Fruit fly (Drosophila melanogaster) whole organism, embryonic: ENCODE measurements around the gene sima.

Experiments used
- Adf1 ChIP-seq: fragments of 200-800 bp; sonication (Bioruptor generic); IDR thresholded peaks from 2 replicates; pipeline ENCODE4 v1.3.6; 2022; ENCODE audit warnings: missing biosample characterization, missing genetic modification characterization
- Bteb2 ChIP-seq: fragments of 200-800 bp; sonication (Bioruptor generic); optimal IDR thresholded peaks from 2 replicates; lab custom pipeline; 2016; ENCODE audit warnings: missing biosample characterization, missing genetic modification characterization
- CG11085 ChIP-seq: fragments of 200-800 bp; sonication (Bioruptor generic); IDR thresholded peaks from 2 replicates; pipeline ENCODE4 v1.3.6; 2022; ENCODE audit warnings: missing biosample characterization, missing genetic modification characterization
- CG11247 ChIP-seq: fragments of 200-800 bp; sonication (Bioruptor generic); IDR thresholded peaks from 2 replicates; pipeline ENCODE4 v1.3.6; 2022; ENCODE audit warnings: missing biosample characterization, missing genetic modification characterization
- CG11723 ChIP-seq: fragments of 200-800 bp; sonication (Bioruptor generic); optimal IDR thresholded peaks from 2 replicates; lab custom pipeline; 2017; ENCODE audit warnings: missing biosample characterization, mild to moderate bottlenecking, missing genetic modification characterization
- CG1233 ChIP-seq: fragments of 200-800 bp; sonication (Bioruptor generic); optimal IDR thresholded peaks from 4 replicates; lab custom pipeline; 2018; ENCODE audit warnings: missing biosample characterization, mild to moderate bottlenecking, missing genetic modification characterization
- CG14965 ChIP-seq: fragments of 200-800 bp; sonication (Bioruptor generic); optimal IDR thresholded peaks from 2 replicates; lab custom pipeline; 2016; ENCODE audit warnings: missing biosample characterization, missing genetic modification characterization, borderline replicate concordance
- CG15696 ChIP-seq: fragments of 200-800 bp; sonication (Bioruptor generic); optimal IDR thresholded peaks from 2 replicates; lab custom pipeline; 2019; ENCODE audit warnings: missing biosample characterization, mild to moderate bottlenecking, missing genetic modification characterization, moderate library complexity
- CG17568 ChIP-seq: fragments of 200-800 bp; sonication (Bioruptor generic); optimal IDR thresholded peaks from 2 replicates; lab custom pipeline; 2018; ENCODE audit warnings: missing biosample characterization, mild to moderate bottlenecking, missing genetic modification characterization, moderate library complexity
- CG17612 ChIP-seq: fragments of 200-800 bp; sonication (Bioruptor generic); IDR thresholded peaks from 2 replicates; pipeline ENCODE4 v1.3.6; 2022; ENCODE audit warnings: missing biosample characterization, missing genetic modification characterization
- CG18476 ChIP-seq: fragments of 200-800 bp; sonication (Bioruptor generic); optimal IDR thresholded peaks from 2 replicates; lab custom pipeline; 2016; ENCODE audit warnings: missing biosample characterization, mild to moderate bottlenecking, missing genetic modification characterization
- CG18599 ChIP-seq: fragments of 200-800 bp; sonication (Bioruptor generic); optimal IDR thresholded peaks from 3 replicates; lab custom pipeline; 2017; ENCODE audit warnings: missing biosample characterization, missing genetic modification characterization, mild to moderate bottlenecking, moderate library complexity, missing genetic modification reagents
- CG2202 ChIP-seq: fragments of 200-800 bp; sonication (Bioruptor generic); optimal IDR thresholded peaks from 2 replicates; lab custom pipeline; 2018; ENCODE audit warnings: missing biosample characterization, mild to moderate bottlenecking, missing genetic modification characterization
- CG2875 ChIP-seq: fragments of 200-800 bp; sonication (Bioruptor generic); optimal IDR thresholded peaks from 2 replicates; lab custom pipeline; 2017; ENCODE audit warnings: missing biosample characterization, mild to moderate bottlenecking, missing genetic modification characterization, missing genetic modification reagents
- CG2889 ChIP-seq: fragments of 200-800 bp; sonication (Bioruptor generic); IDR thresholded peaks from 3 replicates; pipeline ENCODE4 v1.3.6; 2022; ENCODE audit warnings: missing biosample characterization, missing genetic modification characterization
- CG3163 ChIP-seq: fragments of 200-800 bp; sonication (Bioruptor generic); optimal IDR thresholded peaks from 3 replicates; lab custom pipeline; 2016; ENCODE audit warnings: missing biosample characterization, missing genetic modification characterization
- CG3281 ChIP-seq: fragments of 200-800 bp; sonication (Bioruptor generic); optimal IDR thresholded peaks from 3 replicates; lab custom pipeline; 2017; ENCODE audit warnings: missing biosample characterization, mild to moderate bottlenecking, missing genetic modification characterization
- CG4328 ChIP-seq: fragments of 200-800 bp; sonication (Bioruptor generic); optimal IDR thresholded peaks from 3 replicates; lab custom pipeline; 2017; ENCODE audit warnings: missing biosample characterization, missing genetic modification reagents, missing genetic modification characterization
- CG6854 ChIP-seq: fragments of 200-800 bp; sonication (Bioruptor generic); optimal IDR thresholded peaks from 3 replicates; lab custom pipeline; 2017; ENCODE audit warnings: missing biosample characterization, mild to moderate bottlenecking, missing genetic modification characterization
- CG7357 ChIP-seq: fragments of 200-800 bp; sonication (Bioruptor generic); IDR thresholded peaks from 3 replicates; pipeline ENCODE4 v1.3.6; 2022; ENCODE audit warnings: missing biosample characterization, missing genetic modification characterization
- CG9932 ChIP-seq: fragments of 200-800 bp; sonication (Bioruptor generic); IDR thresholded peaks from 2 replicates; pipeline ENCODE4 v1.3.6; 2022; ENCODE audit warnings: missing biosample characterization, missing genetic modification characterization
- Dbx ChIP-seq: fragments of 200-800 bp; sonication (Bioruptor generic); IDR thresholded peaks from 3 replicates; pipeline ENCODE4 v1.3.6; 2022; ENCODE audit warnings: missing biosample characterization, missing genetic modification characterization
- HLH4C ChIP-seq: fragments of 200-800 bp; sonication (Bioruptor generic); IDR thresholded peaks from 3 replicates; pipeline ENCODE4 v1.3.6; 2022; ENCODE audit warnings: missing biosample characterization, missing genetic modification characterization; ENCODE audit not compliant: partially characterized antibody
- Hmx ChIP-seq: fragments of 200-800 bp; sonication (Bioruptor generic); optimal IDR thresholded peaks from 2 replicates; lab custom pipeline; 2016; ENCODE audit warnings: missing biosample characterization, missing genetic modification characterization
- Lim3 ChIP-seq: fragments of 200-800 bp; sonication (Bioruptor generic); IDR thresholded peaks from 2 replicates; pipeline ENCODE4 v1.3.6; 2022; ENCODE audit warnings: missing biosample characterization, missing genetic modification characterization
- Mes4 ChIP-seq: fragments of 200-800 bp; sonication (Bioruptor generic); optimal IDR thresholded peaks from 2 replicates; lab custom pipeline; 2016; ENCODE audit warnings: missing biosample characterization, missing genetic modification characterization
- NFAT ChIP-seq: fragments of 200-800 bp; sonication (Bioruptor generic); IDR thresholded peaks from 2 replicates; pipeline ENCODE4 v1.3.6; 2022; ENCODE audit warnings: missing biosample characterization, missing genetic modification characterization
- Nf-YA ChIP-seq: fragments of 200-800 bp; sonication (Bioruptor generic); IDR thresholded peaks from 2 replicates; pipeline ENCODE4 v1.3.6; 2022; ENCODE audit warnings: missing biosample characterization, missing genetic modification characterization
- Ptx1 ChIP-seq: fragments of 200-800 bp; sonication (Bioruptor generic); IDR thresholded peaks from 2 replicates; pipeline ENCODE4 v1.3.6; 2022; ENCODE audit warnings: missing biosample characterization, missing genetic modification characterization
- Rfx ChIP-seq: fragments of 200-800 bp; sonication (Bioruptor generic); IDR thresholded peaks from 2 replicates; pipeline ENCODE4 v1.3.6; 2022; ENCODE audit warnings: missing biosample characterization, missing genetic modification characterization
- Usf ChIP-seq: fragments of 200-800 bp; sonication (Bioruptor generic); optimal IDR thresholded peaks from 2 replicates; lab custom pipeline; 2017; ENCODE audit warnings: missing genotype, missing biosample characterization, missing genetic modification characterization
- amos ChIP-seq: fragments of 200-800 bp; sonication (Bioruptor generic); IDR thresholded peaks from 2 replicates; pipeline ENCODE4 v1.3.6; 2022; ENCODE audit warnings: missing biosample characterization, missing genetic modification characterization; ENCODE audit not compliant: partially characterized antibody
- aop ChIP-seq: fragments of 200-800 bp; sonication (Bioruptor generic); IDR thresholded peaks from 2 replicates; pipeline ENCODE4 v1.3.6; 2022; ENCODE audit warnings: missing biosample characterization, missing genetic modification characterization
- ase ChIP-seq: fragments of 200-800 bp; sonication (Bioruptor generic); IDR thresholded peaks from 3 replicates; pipeline ENCODE4 v1.3.6; 2022; ENCODE audit warnings: missing biosample characterization, missing genetic modification characterization
- ato ChIP-seq: fragments of 200-800 bp; sonication (Bioruptor generic); IDR thresholded peaks from 2 replicates; pipeline ENCODE4 v1.3.6; 2022; ENCODE audit warnings: missing biosample characterization, missing genetic modification characterization; ENCODE audit not compliant: partially characterized antibody
- cg ChIP-seq: fragments of 200-800 bp; sonication (Bioruptor generic); optimal IDR thresholded peaks from 3 replicates; lab custom pipeline; 2019; ENCODE audit warnings: missing biosample characterization, mild to moderate bottlenecking, missing genetic modification characterization, moderate library complexity
- ci ChIP-seq: fragments of 200-800 bp; sonication (Bioruptor generic); IDR thresholded peaks from 3 replicates; pipeline ENCODE4 v1.3.6; 2022; ENCODE audit warnings: missing biosample characterization, missing genetic modification characterization
- dmrt99B ChIP-seq: fragments of 200-800 bp; sonication (Bioruptor generic); optimal IDR thresholded peaks from 2 replicates; lab custom pipeline; 2018; ENCODE audit warnings: missing biosample characterization, mild to moderate bottlenecking, missing genetic modification characterization, moderate library complexity
- eyg ChIP-seq: fragments of 200-800 bp; sonication (Bioruptor generic); optimal IDR thresholded peaks from 3 replicates; lab custom pipeline; 2016; ENCODE audit warnings: missing biosample characterization, missing genetic modification characterization
- fru ChIP-seq: fragments of >200 bp; optimal IDR thresholded peaks from 2 replicates; lab custom pipeline; 2017
- gro ChIP-seq: fragments of 200-800 bp; sonication (Bioruptor generic); optimal IDR thresholded peaks from 2 replicates; lab custom pipeline; 2016; ENCODE audit warnings: missing biosample characterization, missing genetic modification characterization
- gt ChIP-seq: fragments of 200-800 bp; sonication (Bioruptor generic); IDR thresholded peaks from 2 replicates; pipeline ENCODE4 v1.3.6; 2022; ENCODE audit warnings: missing biosample characterization, missing genetic modification characterization
- hkb ChIP-seq, 2 experiments: fragments of 200-800 bp in 1 of 2; fragments of >200 bp in 1 of 2; sonication (Bioruptor generic) in 1 of 2; IDR thresholded peaks in 1 of 2; optimal IDR thresholded peaks in 1 of 2; 2 replicates each; pipeline versions ENCODE4 v1.3.6 to Lab custom; 2017 to 2022; ENCODE audit warnings: missing biosample characterization in 1 of 2, missing genetic modification characterization in 1 of 2
- hth ChIP-seq: fragments of >200 bp; optimal IDR thresholded peaks from 2 replicates; lab custom pipeline; 2017; ENCODE audit warnings: inconsistent platforms
- jing ChIP-seq: fragments of 200-800 bp; sonication (Bioruptor generic); optimal IDR thresholded peaks from 2 replicates; lab custom pipeline; 2018; ENCODE audit warnings: missing biosample characterization, mild to moderate bottlenecking, missing genetic modification characterization
- nerfin-1 ChIP-seq: fragments of 200-800 bp; sonication (Bioruptor generic); optimal IDR thresholded peaks from 3 replicates; lab custom pipeline; 2019; ENCODE audit warnings: missing biosample characterization, mild to moderate bottlenecking, missing genetic modification characterization, moderate library complexity
- pita ChIP-seq: fragments of 200-800 bp; sonication (Bioruptor generic); optimal IDR thresholded peaks from 2 replicates; lab custom pipeline; 2017; ENCODE audit warnings: missing biosample characterization, mild to moderate bottlenecking, missing genetic modification characterization
- ro ChIP-seq: fragments of 200-800 bp; sonication (Bioruptor generic); IDR thresholded peaks from 2 replicates; pipeline ENCODE4 v1.3.6; 2022; ENCODE audit warnings: missing biosample characterization, missing genetic modification characterization
- tap ChIP-seq: fragments of 200-800 bp; optimal IDR thresholded peaks from 3 replicates; lab custom pipeline; 2019; ENCODE audit warnings: missing biosample characterization, mild to moderate bottlenecking, missing genetic modification characterization, moderate library complexity
- tup ChIP-seq: fragments of 200-800 bp; sonication (Bioruptor generic); optimal IDR thresholded peaks from 2 replicates; lab custom pipeline; 2016; ENCODE audit warnings: missing biosample characterization, mild to moderate bottlenecking, missing genetic modification characterization, moderate library complexity
- vvl ChIP-seq: fragments of 200-800 bp; sonication (Bioruptor generic); IDR thresholded peaks from 2 replicates; pipeline ENCODE4 v1.3.6; 2022; ENCODE audit warnings: missing biosample characterization, missing genetic modification characterization
- zen2 ChIP-seq: fragments of 200-800 bp; sonication (Bioruptor generic); IDR thresholded peaks from 3 replicates; pipeline ENCODE4 v1.3.6; 2022; ENCODE audit warnings: missing biosample characterization, missing genetic modification characterization; ENCODE audit not compliant: partially characterized antibody

sima gene

DNA sequence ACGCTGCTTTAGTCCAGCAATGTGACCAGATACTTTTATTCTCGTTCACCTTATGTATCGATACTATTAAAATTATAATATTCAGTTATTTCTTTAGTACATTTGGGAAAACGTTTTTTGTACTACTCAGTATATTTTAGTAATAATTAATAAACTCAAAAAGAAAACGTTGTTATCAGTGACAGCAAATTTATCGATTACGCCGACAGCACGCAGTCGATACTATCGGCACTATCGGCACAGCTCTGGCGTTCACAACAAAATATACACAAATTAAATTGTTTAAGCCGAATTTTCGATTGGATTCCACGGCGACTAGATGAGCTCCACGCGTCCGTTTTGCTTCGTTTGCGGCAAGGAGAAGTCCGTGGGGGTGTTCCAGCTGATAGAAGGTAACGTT lies 18.6 kb upstream of the sima start, which contains the start of the genes janA, Sry-alpha and Sry-beta (continued):
- TF ChIP-seq jing (no peak), aop (no peak), gt (GFP tag; lab: Robert Waterston, UW) (no peak), CG15696 (tag; lab: Kevin White, UChicago) (no peak), CG11247 (no peak), cg (GFP tag; lab: Kevin White, UChicago) (no peak), eyg (GFP tag; lab: Kevin White, UChicago) (no peak), CG2889 (no peak), CG3281 (GFP tag; lab: Kevin White, UChicago) (no peak), Rfx (GFP tag; lab: Robert Waterston, UW) (peak; percentile 44), Lim3 (no peak), gro (GFP tag; lab: Kevin White, UChicago) (no peak), amos (GFP tag; lab: Robert Waterston, UW) (peak; percentile 99), CG11085 (no peak), dmrt99B (tag; lab: Kevin White, UChicago) (no peak), Adf1 (GFP tag; lab: Robert Waterston, UW) (peak; percentile 51), zen2 (GFP tag; lab: Robert Waterston, UW) (peak; percentile 99), Usf (no peak), CG14965 (GFP tag; lab: Kevin White, UChicago) (no peak), CG18476 (GFP tag; lab: Kevin White, UChicago) (no peak), tup (no peak), CG17568 (GFP tag; lab: Kevin White, UChicago) (no peak), Nf-YA (GFP tag; lab: Robert Waterston, UW) (no peak), NFAT (no peak), CG18599 (no peak), nerfin-1 (no peak), ci (GFP tag; lab: Robert Waterston, UW) (no peak), ato (GFP tag; lab: Robert Waterston, UW) (peak; percentile 99), HLH4C (peak; percentile 99), CG2875 (GFP tag; lab: Kevin White, UChicago) (no peak), Hmx (no peak), hkb (optimal IDR thresholded peaks at IDR 0.05; lab: Kevin White, UChicago) (no peak), hkb (GFP tag; IDR thresholded peaks at IDR 0.05; lab: Robert Waterston, UW) (no peak), CG7357 (GFP tag; lab: Robert Waterston, UW) (no peak), CG6854 (no peak), Bteb2 (GFP tag; lab: Kevin White, UChicago) (no peak), CG1233 (GFP tag; lab: Kevin White, UChicago) (no peak), vvl (peak; percentile 42; the same call in 1 of the 2 replicates), hth (lab: Kevin White, UChicago) (no peak), CG17612 (GFP tag; lab: Robert Waterston, UW) (no peak), CG11723 (GFP tag; lab: Kevin White, UChicago) (no peak), Dbx (GFP tag; lab: Robert Waterston, UW) (peak; percentile 49; the same call in 1 of the 3 replicates), ro (no peak), CG4328 (GFP tag; lab: Kevin White, UChicago) (no peak), Ptx1 (GFP tag; lab: Robert Waterston, UW) (no peak), tap (tag; lab: Kevin White, UChicago) (no peak), ase (GFP tag; lab: Robert Waterston, UW) (no peak), CG2202 (no peak), CG9932 (GFP tag; lab: Robert Waterston, UW) (peak; percentile 43; the same call in 1 of the 2 replicates), Mes4 (GFP tag; lab: Kevin White, UChicago) (no peak), fru (no peak), CG3163 (GFP tag; lab: Kevin White, UChicago) (no peak), pita (GFP tag; lab: Kevin White, UChicago) (no peak)
